Worm (Caenorhabditis elegans): ENCODE results near the gene ZK616.2.

DNA sequence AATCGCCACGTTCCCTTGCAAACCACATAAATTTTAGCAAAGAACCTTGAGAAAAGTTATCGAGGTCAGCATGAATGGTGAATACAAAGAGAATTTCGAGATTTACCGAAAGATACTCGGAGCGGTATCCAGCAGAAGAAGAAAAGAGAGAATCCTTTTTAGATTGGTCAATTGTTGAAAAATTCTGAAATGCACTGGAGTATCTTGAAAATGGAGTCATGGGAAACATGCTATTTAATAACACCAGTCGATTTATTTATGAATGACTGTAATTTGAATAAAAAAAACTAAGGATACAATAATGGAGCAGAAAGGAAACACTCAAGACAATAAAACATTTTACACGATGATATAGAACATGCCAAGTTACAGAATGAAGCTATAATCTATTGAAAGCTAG, 7.7 kb upstream of the ZK616.2 start:
- TF ChIP-seq ztf-11 (tag; optimal IDR thresholded peaks at IDR 0.05) (no peak), mml-1 (tag; optimal IDR thresholded peaks at IDR 0.05) (no peak), snpc-4 (tag; optimal IDR thresholded peaks at IDR 0.05) (no peak)

Data from whole organism, L3 larva.